Worm (Caenorhabditis elegans): Measurements from ENCODE around the gene wdr-5.2.

ce11 chrX:14307667-14308066 lies 42.3 kb upstream of the wdr-5.2 start, which contains the start of gene gphr-2:
- TF ChIP-seq jun-1 (tag; optimal IDR thresholded peaks at IDR 0.05) (no peak), R02D3.7 (tag; optimal IDR thresholded peaks at IDR 0.05) (no peak), mdl-1 (tag; optimal IDR thresholded peaks at IDR 0.05) (no peak), nhr-43 (tag; optimal IDR thresholded peaks at IDR 0.05; ENCODE audit: poor library complexity, severe bottlenecking) (no peak), zag-1 (tag; optimal IDR thresholded peaks at IDR 0.05) (no peak), elt-2 (tag; optimal IDR thresholded peaks at IDR 0.05) (no peak), nhr-11 (tag; optimal IDR thresholded peaks at IDR 0.05) (no peak)
